Worm (Caenorhabditis elegans) whole organism, early embryonic: ENCODE data around the gene T10H10.2.

Source experiments
- B0310.2 ChIP-seq: sonication (generic microtip); optimal IDR thresholded peaks from 2 replicates; lab custom pipeline; 2016; ENCODE audit warnings: mild to moderate bottlenecking, missing genetic modification characterization, missing compliant biosample characterization
- F13C5.2 ChIP-seq: sonication (generic microtip); optimal IDR thresholded peaks from 2 replicates; lab custom pipeline; 2017; ENCODE audit warnings: mild to moderate bottlenecking, missing genetic modification characterization, inconsistent platforms, missing compliant biosample characterization
- aly-1 ChIP-seq: sonication (generic microtip); optimal IDR thresholded peaks from 2 replicates; lab custom pipeline; 2016; ENCODE audit warnings: missing genetic modification characterization, missing compliant biosample characterization
- ama-1 ChIP-seq: fragments of 150-350 bp; optimal IDR thresholded peaks from 2 replicates; lab custom pipeline; 2014
- ceh-13 ChIP-seq: fragments of 200-800 bp; sonication (Bioruptor generic); optimal IDR thresholded peaks from 2 replicates; lab custom pipeline; 2018; ENCODE audit warnings: mild to moderate bottlenecking, missing genetic modification characterization, missing compliant biosample characterization
- ceh-36 ChIP-seq: sonication (generic microtip); optimal IDR thresholded peaks from 2 replicates; lab custom pipeline; 2016; ENCODE audit warnings: missing genetic modification characterization, inconsistent platforms, missing compliant biosample characterization
- flt-1 ChIP-seq: fragments of 200-800 bp; sonication (Bioruptor generic); IDR thresholded peaks from 2 replicates; pipeline ENCODE4 v1.3.6; 2022; ENCODE audit warnings: missing genetic modification characterization, missing compliant biosample characterization
- hmbx-1 ChIP-seq: sonication (generic microtip); optimal IDR thresholded peaks from 2 replicates; lab custom pipeline; 2016; ENCODE audit warnings: mild to moderate bottlenecking, missing genetic modification characterization, missing compliant biosample characterization
- hmg-4 ChIP-seq: fragments of 200-800 bp; sonication (Bioruptor generic); optimal IDR thresholded peaks from 2 replicates; lab custom pipeline; 2018; ENCODE audit warnings: mild to moderate bottlenecking, missing genetic modification characterization, missing compliant biosample characterization
- scrt-1 ChIP-seq: fragments of 200-800 bp; sonication (Bioruptor generic); IDR thresholded peaks from 2 replicates; pipeline ENCODE4 v1.3.6; 2022; ENCODE audit warnings: missing genetic modification characterization, missing compliant biosample characterization
- tbx-11 ChIP-seq: fragments of 200-800 bp; sonication (Bioruptor generic); IDR thresholded peaks from 2 replicates; pipeline ENCODE4 v1.3.6; 2022; ENCODE audit warnings: missing genetic modification characterization, missing compliant biosample characterization
- tbx-37 ChIP-seq: fragments of 200-800 bp; sonication (Bioruptor generic); conservative IDR thresholded peaks from 2 replicates; pipeline ENCODE4 v1.3.6; 2022; ENCODE audit warnings: missing genetic modification reagents, missing genetic modification characterization, missing compliant biosample characterization

- no peak for TF ChIP-seq ama-1 (lab: Kevin White, UChicago)
- TF ChIP-seq aly-1 (tag; lab: Kevin White, UChicago): no peak
- no peak for TF ChIP-seq flt-1 (GFP tag; lab: Robert Waterston, UW)
- TF ChIP-seq scrt-1 (GFP tag; lab: Robert Waterston, UW): no peak
- TF ChIP-seq hmbx-1 (tag; lab: Kevin White, UChicago): no peak
- TF ChIP-seq F13C5.2 (tag; lab: Kevin White, UChicago): no peak
- TF ChIP-seq ceh-36: no peak
- TF ChIP-seq tbx-37 (GFP tag; lab: Robert Waterston, UW): no peak
- no peak for TF ChIP-seq tbx-11
- no peak for TF ChIP-seq hmg-4 (GFP tag; lab: Kevin White, UChicago)
- no peak for TF ChIP-seq B0310.2 (tag; lab: Kevin White, UChicago)
- no peak for TF ChIP-seq ceh-13 (GFP tag; lab: Kevin White, UChicago)
Observed at ce11 chrX:2335384-2335783, 40.8 kb downstream of the T10H10.2 start, which contains the start of gene T01B6.1.
